Worm (Caenorhabditis elegans) whole organism, mixed stage, embryonic: ENCODE measurements around the gene W10D9.1.

Experiments
- blmp-1 ChIP-seq: fragments of 150-350 bp; optimal IDR thresholded peaks from 2 replicates; lab custom pipeline; 2014; ENCODE audit warnings: missing biosample characterization, missing genetic modification characterization
- ceh-43 ChIP-seq: fragments of 200-800 bp; sonication (Bioruptor generic); optimal IDR thresholded peaks from 2 replicates; lab custom pipeline; 2018; ENCODE audit warnings: mild to moderate bottlenecking, missing genetic modification characterization, moderate library complexity, missing compliant biosample characterization
- elt-1 ChIP-seq: sonication (generic microtip); optimal IDR thresholded peaks from 2 replicates; lab custom pipeline; 2017; ENCODE audit warnings: missing genetic modification characterization, mild to moderate bottlenecking, missing compliant biosample characterization, antibody characterized with exemption, moderate library complexity, borderline replicate concordance; ENCODE audit not compliant: insufficient read depth
- elt-3 ChIP-seq: fragments of 150-350 bp; optimal IDR thresholded peaks from 2 replicates; lab custom pipeline; 2014; ENCODE audit warnings: missing biosample characterization, missing genetic modification characterization
- hlh-1 ChIP-seq: fragments of 150-350 bp; optimal IDR thresholded peaks from 2 replicates; lab custom pipeline; 2014; ENCODE audit warnings: missing biosample characterization, missing genetic modification reagents, missing genetic modification characterization
- lin-13 ChIP-seq: fragments of 150-350 bp; optimal IDR thresholded peaks from 2 replicates; lab custom pipeline; 2014; ENCODE audit warnings: missing biosample characterization, missing genetic modification characterization
- lsy-2 ChIP-seq: fragments of 150-350 bp; optimal IDR thresholded peaks from 2 replicates; lab custom pipeline; 2014; ENCODE audit warnings: missing biosample characterization, missing genetic modification characterization
- nhr-12 ChIP-seq: fragments of 150-350 bp; optimal IDR thresholded peaks from 2 replicates; lab custom pipeline; 2014; ENCODE audit warnings: missing biosample characterization, missing genetic modification characterization
- nhr-28 ChIP-seq: fragments of 150-350 bp; optimal IDR thresholded peaks from 2 replicates; lab custom pipeline; 2014; ENCODE audit warnings: missing biosample characterization, missing genetic modification characterization
- pha-4 ChIP-seq: fragments of 150-350 bp; optimal IDR thresholded peaks from 2 replicates; lab custom pipeline; 2018; ENCODE audit warnings: missing biosample characterization, missing genetic modification reagents, missing genetic modification characterization
- snpc-4 ChIP-seq: fragments of 150-350 bp; optimal IDR thresholded peaks from 2 replicates; lab custom pipeline; 2014; ENCODE audit warnings: missing biosample characterization, missing genetic modification characterization
- unc-39 ChIP-seq: fragments of 150-350 bp; optimal IDR thresholded peaks from 2 replicates; lab custom pipeline; 2014; ENCODE audit warnings: missing biosample characterization, missing genetic modification characterization
- unc-62 ChIP-seq: fragments of 150-350 bp; optimal IDR thresholded peaks from 2 replicates; lab custom pipeline; 2014; ENCODE audit warnings: missing biosample characterization, missing genetic modification reagents, missing genetic modification characterization
- ztf-11 ChIP-seq: fragments of 150-350 bp; optimal IDR thresholded peaks from 2 replicates; lab custom pipeline; 2014; ENCODE audit warnings: missing biosample characterization, missing genetic modification characterization

ce11 chrII:473203-473602, 18.5 kb downstream of the W10D9.1 start, which contains the start of gene W07E6.5:
- TF ChIP-seq nhr-28 (tag; lab: Kevin White, UChicago) (no peak), unc-62 (no peak), ztf-11 (no peak), pha-4 (tag; lab: Kevin White, UChicago) (no peak), nhr-12 (tag; lab: Kevin White, UChicago) (no peak), lsy-2 (tag; lab: Kevin White, UChicago) (no peak), snpc-4 (tag; lab: Kevin White, UChicago) (no peak), ceh-43 (GFP tag; lab: Kevin White, UChicago) (no peak), unc-39 (no peak), hlh-1 (tag; lab: Kevin White, UChicago) (no peak), elt-1 (tag; lab: Kevin White, UChicago) (no peak), lin-13 (tag; lab: Kevin White, UChicago) (no peak), elt-3 (tag; lab: Kevin White, UChicago) (no peak), blmp-1 (no peak)
